Worm (Caenorhabditis elegans): ENCODE data around the gene C34E10.9.

C34E10.9 gene

ce11 chrIII:5263299-5263993, at the start of gene C34E10.9, which contains the start of gene hap-1:
Gene C34E10.9 (minus strand): TSS chrIII:5263399.
Gene hap-1 (plus strand): TSS chrIII:5263943.
- TF ChIP-seq lin-39 (tag; optimal IDR thresholded peaks at IDR 0.05), result no peak
- TF ChIP-seq daf-16 (GFP tag; optimal IDR thresholded peaks at IDR 0.05), result no peak
- no peak for TF ChIP-seq daf-16 (tag; optimal IDR thresholded peaks at IDR 0.05)
- no peak for TF ChIP-seq ctbp-1 (GFP tag; IDR thresholded peaks at IDR 0.05)
- TF ChIP-seq duxl-1 (tag; optimal IDR thresholded peaks at IDR 0.05; ENCODE audit: poor library complexity), result no peak
- TF ChIP-seq ceh-20 (GFP tag; IDR thresholded peaks at IDR 0.05), result no peak
- no peak for TF ChIP-seq nhr-48 (tag; optimal IDR thresholded peaks at IDR 0.05)
- TF ChIP-seq attf-4 (tag; optimal IDR thresholded peaks at IDR 0.05), result no peak
- no peak for TF ChIP-seq hlh-30 (tag; optimal IDR thresholded peaks at IDR 0.05; ENCODE audit: insufficient read depth)
- no peak for TF ChIP-seq ceh-82 (tag; optimal IDR thresholded peaks at IDR 0.05)
- no peak for TF ChIP-seq rbr-2 (tag; optimal IDR thresholded peaks at IDR 0.05)
- no peak for TF ChIP-seq mep-1 (tag; optimal IDR thresholded peaks at IDR 0.05)
- TF ChIP-seq nhr-41 (GFP tag; IDR thresholded peaks at IDR 0.05), result no peak
- no peak for TF ChIP-seq hmg-1.1 (GFP tag; IDR thresholded peaks at IDR 0.05)
- TF ChIP-seq daf-19 (GFP tag; conservative IDR thresholded peaks at IDR 0.05), result no peak
- no peak for TF ChIP-seq ZK546.5 (tag; optimal IDR thresholded peaks at IDR 0.05)
- TF ChIP-seq unc-130 (GFP tag; optimal IDR thresholded peaks at IDR 0.05), result no peak
- no peak for TF ChIP-seq F26F4.8 (GFP tag; conservative IDR thresholded peaks at IDR 0.05)
- TF ChIP-seq lin-13 (GFP tag; optimal IDR thresholded peaks at IDR 0.05), result no peak

- TF ChIP-seq lir-3 (tag; optimal IDR thresholded peaks at IDR 0.05), result no peak
- 0 out of 2 replicates have a peak, but pooled peaks have one; percentile 12 for TF ChIP-seq arid-1 (GFP tag; conservative IDR thresholded peaks at IDR 0.05)
These were observed 47.7 kb upstream of the C34E10.9 start, which contains the start of gene pqe-1 for ce11 chrIII:5310940-5311339. Gene pqe-1 (plus strand): TSS chrIII:5311240.

- TF ChIP-seq pha-4 (GFP tag; IDR thresholded peaks at IDR 0.05) (0 out of 2 replicates have a peak, but pooled peaks have one; percentile 17), pha-4 (tag; optimal IDR thresholded peaks at IDR 0.05) (no peak), set-16 (GFP tag; IDR thresholded peaks at IDR 0.05) (peak; percentile 57), madf-5 (GFP tag; IDR thresholded peaks at IDR 0.05) (no peak)
These were observed 47.2 kb upstream of the C34E10.9 start for ce11 chrIII:5310403-5310802.

ce11 chrIII:5308278-5308677, 45.1 kb upstream of the C34E10.9 start, which contains the start of gene mog-3:
Gene mog-3 (plus strand): TSS chrIII:5308596.
- TF ChIP-seq Y48G9A.11 (GFP tag; IDR thresholded peaks at IDR 0.05) (no peak), hif-1 (tag; optimal IDR thresholded peaks at IDR 0.05) (peak in 1 of 2 experiments; percentile 87), nhr-48 (tag; optimal IDR thresholded peaks at IDR 0.05) (no peak), aha-1 (tag) (peak; percentile 47), madf-9 (GFP tag; conservative IDR thresholded peaks at IDR 0.05) (peak; percentile 53; the same call in 1 of the 2 replicates), ceh-28 (tag; optimal IDR thresholded peaks at IDR 0.05) (peak; percentile 20), zfp-3 (GFP tag; conservative IDR thresholded peaks at IDR 0.05) (no peak), daf-16 (GFP tag; optimal IDR thresholded peaks at IDR 0.05) (no peak), daf-16 (tag; optimal IDR thresholded peaks at IDR 0.05) (peak; percentile 30), F44E2.7 (GFP tag; IDR thresholded peaks at IDR 0.05) (no peak), fkh-10 (GFP tag; optimal IDR thresholded peaks at IDR 0.05) (peak; percentile 22), dmd-6 (GFP tag; IDR thresholded peaks at IDR 0.05) (no peak), ZK337.2 (GFP tag; IDR thresholded peaks at IDR 0.05) (peak; percentile 62; the same call in 1 of the 2 replicates), nhr-41 (GFP tag; IDR thresholded peaks at IDR 0.05) (no peak), lin-38 (GFP tag; IDR thresholded peaks at IDR 0.05) (peak; percentile 65), R02D3.7 (tag; optimal IDR thresholded peaks at IDR 0.05) (no peak), nhr-42 (GFP tag; IDR thresholded peaks at IDR 0.05) (no peak), ces-1 (GFP tag; optimal IDR thresholded peaks at IDR 0.05) (no peak), hlh-30 (tag; optimal IDR thresholded peaks at IDR 0.05; ENCODE audit: insufficient read depth) (peak; percentile 52), jun-1 (tag; optimal IDR thresholded peaks at IDR 0.05) (no peak), dve-1 (tag; optimal IDR thresholded peaks at IDR 0.05; ENCODE audit: insufficient read depth) (peak; percentile 42), lim-7 (GFP tag; IDR thresholded peaks at IDR 0.05) (no peak), dmd-9 (GFP tag; IDR thresholded peaks at IDR 0.05) (0 out of 2 replicates have a peak, but pooled peaks have one; percentile 53), snpc-4 (tag; optimal IDR thresholded peaks at IDR 0.05) (no peak), lin-13 (GFP tag; optimal IDR thresholded peaks at IDR 0.05) (no peak), unc-130 (GFP tag; optimal IDR thresholded peaks at IDR 0.05) (peak; percentile 89), hlh-11 (tag; optimal IDR thresholded peaks at IDR 0.05) (peak; percentile 16)

Measured in whole organism, L4 larva.